Fruit fly (Drosophila melanogaster) whole organism, embryonic: ENCODE results near the gene CG31268.

ENCODE experiments used
- ATbp ChIP-seq: fragments of 200-800 bp; sonication (Bioruptor generic); optimal IDR thresholded peaks from 2 replicates; lab custom pipeline; 2017; ENCODE audit warnings: missing biosample characterization, mild to moderate bottlenecking, missing genetic modification characterization, missing genetic modification reagents
- Aef1 ChIP-seq: fragments of 200-800 bp; sonication (Bioruptor generic); IDR thresholded peaks from 3 replicates; pipeline ENCODE4 v1.3.6; 2022; ENCODE audit warnings: missing biosample characterization, missing genetic modification characterization
- Awh ChIP-seq: fragments of 200-800 bp; sonication (Bioruptor generic); IDR thresholded peaks from 2 replicates; pipeline ENCODE4, ENCODE4 v1.3.6; 2022; ENCODE audit warnings: missing biosample characterization, missing genetic modification characterization
- CG10267 ChIP-seq: fragments of 200-800 bp; sonication (Bioruptor generic); optimal IDR thresholded peaks from 2 replicates; lab custom pipeline; 2018; ENCODE audit warnings: missing biosample characterization, mild to moderate bottlenecking, missing genetic modification characterization, moderate library complexity
- CG10321 ChIP-seq: fragments of 200-800 bp; sonication (Bioruptor generic); IDR thresholded peaks from 2 replicates; pipeline ENCODE4 v1.3.6; 2022; ENCODE audit warnings: missing biosample characterization, missing genetic modification characterization
- CG10959 ChIP-seq: fragments of 200-800 bp; sonication (Bioruptor generic); IDR thresholded peaks from 2 replicates; pipeline ENCODE4 v1.3.6; 2022; ENCODE audit warnings: missing biosample characterization, missing genetic modification characterization
- CG14667 ChIP-seq: fragments of 200-800 bp; sonication (Bioruptor generic); IDR thresholded peaks from 2 replicates; pipeline ENCODE4 v1.3.6; 2022; ENCODE audit warnings: missing biosample characterization, missing genetic modification characterization
- CG1647 ChIP-seq: fragments of 200-800 bp; sonication (Bioruptor generic); optimal IDR thresholded peaks from 3 replicates; lab custom pipeline; 2016; ENCODE audit warnings: missing biosample characterization, missing genetic modification characterization
- CG16779 ChIP-seq: fragments of 200-800 bp; sonication (Bioruptor generic); IDR thresholded peaks from 2 replicates; pipeline ENCODE4 v1.3.6; 2022; ENCODE audit warnings: missing biosample characterization, missing genetic modification characterization
- CG17328 ChIP-seq: fragments of 200-800 bp; sonication (Bioruptor generic); IDR thresholded peaks from 2 replicates; pipeline ENCODE4 v1.3.6; 2022; ENCODE audit warnings: missing biosample characterization, missing genetic modification characterization
- CG17912 ChIP-seq: fragments of 200-800 bp; sonication (Bioruptor generic); optimal IDR thresholded peaks from 2 replicates; lab custom pipeline; 2018; ENCODE audit warnings: missing biosample characterization, mild to moderate bottlenecking, missing genetic modification characterization
- CG18262 ChIP-seq: fragments of 200-800 bp; optimal IDR thresholded peaks from 3 replicates; lab custom pipeline; 2019; ENCODE audit warnings: missing biosample characterization, mild to moderate bottlenecking, missing genetic modification characterization, moderate library complexity
- CG2120 ChIP-seq: fragments of 200-800 bp; sonication (Bioruptor generic); optimal IDR thresholded peaks from 3 replicates; lab custom pipeline; 2016; ENCODE audit warnings: missing biosample characterization, missing genetic modification characterization
- CG2889 ChIP-seq: fragments of 200-800 bp; sonication (Bioruptor generic); IDR thresholded peaks from 3 replicates; pipeline ENCODE4 v1.3.6; 2022; ENCODE audit warnings: missing biosample characterization, missing genetic modification characterization
- CG30431 ChIP-seq: fragments of 200-800 bp; sonication (Bioruptor generic); optimal IDR thresholded peaks from 2 replicates; lab custom pipeline; 2017; ENCODE audit warnings: missing biosample characterization, missing genetic modification characterization
- CG3163 ChIP-seq: fragments of 200-800 bp; sonication (Bioruptor generic); optimal IDR thresholded peaks from 3 replicates; lab custom pipeline; 2016; ENCODE audit warnings: missing biosample characterization, missing genetic modification characterization
- CG3995 ChIP-seq: fragments of 200-800 bp; sonication (Bioruptor generic); optimal IDR thresholded peaks from 3 replicates; lab custom pipeline; 2016; ENCODE audit warnings: missing biosample characterization, missing genetic modification characterization
- CG4424 ChIP-seq: fragments of 200-800 bp; sonication (Bioruptor generic); optimal IDR thresholded peaks from 3 replicates; lab custom pipeline; 2016; ENCODE audit warnings: missing biosample characterization, missing genetic modification characterization
- CG6175 ChIP-seq: fragments of 200-800 bp; sonication (Bioruptor generic); IDR thresholded peaks from 3 replicates; pipeline ENCODE4 v1.3.6; 2022; ENCODE audit warnings: missing biosample characterization, missing genetic modification characterization
- CHES-1-like ChIP-seq: fragments of 200-800 bp; sonication (Bioruptor generic); optimal IDR thresholded peaks from 2 replicates; lab custom pipeline; 2016; ENCODE audit warnings: missing biosample characterization, missing genetic modification characterization
- CTCF ChIP-seq: fragments of 200-800 bp; sonication (Bioruptor generic); optimal IDR thresholded peaks from 2 replicates; lab custom pipeline; 2017; ENCODE audit warnings: missing biosample characterization, mild to moderate bottlenecking, missing genetic modification characterization, moderate library complexity
- Doc3 ChIP-seq: fragments of 200-800 bp; sonication (Bioruptor generic); IDR thresholded peaks from 3 replicates; pipeline ENCODE4 v1.3.6; 2022; ENCODE audit warnings: missing biosample characterization, missing genetic modification characterization; ENCODE audit not compliant: partially characterized antibody
- Dp ChIP-seq: fragments of 200-800 bp; sonication (Bioruptor generic); optimal IDR thresholded peaks from 2 replicates; lab custom pipeline; 2018; ENCODE audit warnings: missing biosample characterization, mild to moderate bottlenecking, missing genetic modification characterization, moderate library complexity
- ERR ChIP-seq: fragments of 200-800 bp; sonication (Bioruptor generic); optimal IDR thresholded peaks from 2 replicates; lab custom pipeline; 2016; ENCODE audit warnings: missing biosample characterization, missing genetic modification characterization
- Eip74EF ChIP-seq, 2 experiments: fragments of 200-800 bp in 1 of 2; fragments of >200 bp in 1 of 2; sonication (Bioruptor generic) in 1 of 2; optimal IDR thresholded peaks; 2 replicates each; lab custom pipeline; 2017 to 2019; ENCODE audit warnings: missing biosample characterization in 2 of 2, missing genetic modification characterization in 2 of 2, mild to moderate bottlenecking in 1 of 2, moderate library complexity in 1 of 2
- Elba2 ChIP-seq: fragments of 200-800 bp; sonication (Bioruptor generic); optimal IDR thresholded peaks from 3 replicates; lab custom pipeline; 2016; ENCODE audit warnings: missing biosample characterization, missing genetic modification characterization
- Ets97D ChIP-seq: fragments of 200-800 bp; sonication (Bioruptor generic); optimal IDR thresholded peaks from 3 replicates; lab custom pipeline; 2016; ENCODE audit warnings: missing biosample characterization, missing genetic modification characterization
- Hey ChIP-seq: fragments of 200-800 bp; sonication (Bioruptor generic); optimal IDR thresholded peaks from 3 replicates; lab custom pipeline; 2018; ENCODE audit warnings: missing biosample characterization, mild to moderate bottlenecking, missing genetic modification characterization
- MBD-R2 ChIP-seq: fragments of 200-800 bp; sonication (Bioruptor generic); IDR thresholded peaks from 2 replicates; pipeline ENCODE4 v1.3.6; 2022; ENCODE audit warnings: missing biosample characterization, missing genetic modification characterization
- Mrtf ChIP-seq: fragments of 200-800 bp; sonication (Bioruptor generic); IDR thresholded peaks from 3 replicates; pipeline ENCODE4 v1.3.6; 2022; ENCODE audit warnings: missing biosample characterization, missing genetic modification characterization
- NFAT ChIP-seq: fragments of 200-800 bp; sonication (Bioruptor generic); IDR thresholded peaks from 2 replicates; pipeline ENCODE4 v1.3.6; 2022; ENCODE audit warnings: missing biosample characterization, missing genetic modification characterization
- Ptx1 ChIP-seq: fragments of 200-800 bp; sonication (Bioruptor generic); IDR thresholded peaks from 2 replicates; pipeline ENCODE4 v1.3.6; 2022; ENCODE audit warnings: missing biosample characterization, missing genetic modification characterization
- Sin3A ChIP-seq: fragments of >200 bp; optimal IDR thresholded peaks from 2 replicates; lab custom pipeline; 2018
- Sox100B ChIP-seq: fragments of 200-800 bp; sonication (Bioruptor generic); optimal IDR thresholded peaks from 3 replicates; lab custom pipeline; 2018; ENCODE audit warnings: missing biosample characterization, mild to moderate bottlenecking, missing genetic modification characterization
- Stat92E ChIP-seq, 3 experiments: fragments of >200 bp in 2 of 3; fragments of 200-800 bp in 1 of 3; sonication (Bioruptor generic) in 1 of 3; optimal IDR thresholded peaks; 2 replicates each; lab custom pipeline; 2017 to 2019; ENCODE audit warnings: missing biosample characterization in 3 of 3, missing genetic modification characterization in 3 of 3, mild to moderate bottlenecking in 1 of 3, moderate library complexity in 1 of 3
- Taf1 ChIP-seq: fragments of 200-800 bp; sonication (Bioruptor generic); IDR thresholded peaks from 2 replicates; pipeline ENCODE4 v1.3.6; 2022; ENCODE audit warnings: missing biosample characterization, missing genetic modification characterization
- Xbp1 ChIP-seq: fragments of 200-800 bp; sonication (Bioruptor generic); optimal IDR thresholded peaks from 3 replicates; lab custom pipeline; 2016; ENCODE audit warnings: missing biosample characterization, mild to moderate bottlenecking, missing genetic modification characterization
- ac ChIP-seq: fragments of 200-800 bp; sonication (Bioruptor generic); optimal IDR thresholded peaks from 3 replicates; lab custom pipeline; 2017; ENCODE audit warnings: missing biosample characterization, mild to moderate bottlenecking, missing genetic modification characterization
- ase ChIP-seq: fragments of 200-800 bp; sonication (Bioruptor generic); IDR thresholded peaks from 3 replicates; pipeline ENCODE4 v1.3.6; 2022; ENCODE audit warnings: missing biosample characterization, missing genetic modification characterization
- bcd ChIP-seq: fragments of 200-800 bp; sonication (Bioruptor generic); optimal IDR thresholded peaks from 2 replicates; lab custom pipeline; 2017; ENCODE audit warnings: missing biosample characterization, mild to moderate bottlenecking, missing genetic modification characterization
- cad ChIP-seq: fragments of >200 bp; optimal IDR thresholded peaks from 2 replicates; lab custom pipeline; 2017; ENCODE audit warnings: missing biosample characterization, missing genetic modification characterization
- cato ChIP-seq: fragments of 200-800 bp; sonication (Bioruptor generic); optimal IDR thresholded peaks from 2 replicates; lab custom pipeline; 2016; ENCODE audit warnings: missing biosample characterization, missing genetic modification characterization, borderline replicate concordance
- crc ChIP-seq: fragments of 200-800 bp; sonication (Bioruptor generic); optimal IDR thresholded peaks from 2 replicates; lab custom pipeline; 2016; ENCODE audit warnings: missing biosample characterization, missing genetic modification characterization
- crol ChIP-seq: fragments of 200-800 bp; sonication (Bioruptor generic); IDR thresholded peaks from 2 replicates; pipeline ENCODE4 v1.3.6; 2022; ENCODE audit warnings: missing biosample characterization, missing genetic modification characterization
- en ChIP-seq: fragments of 200-800 bp; sonication (Bioruptor generic); optimal IDR thresholded peaks from 2 replicates; lab custom pipeline; 2016; ENCODE audit warnings: missing biosample characterization, missing genetic modification characterization
- jing ChIP-seq: fragments of 200-800 bp; sonication (Bioruptor generic); optimal IDR thresholded peaks from 2 replicates; lab custom pipeline; 2018; ENCODE audit warnings: missing biosample characterization, mild to moderate bottlenecking, missing genetic modification characterization
- luna ChIP-seq: fragments of 200-800 bp; sonication (Bioruptor generic); optimal IDR thresholded peaks from 2 replicates; lab custom pipeline; 2016; ENCODE audit warnings: missing biosample characterization, missing genetic modification characterization
- pfk ChIP-seq: fragments of 200-800 bp; sonication (Bioruptor generic); optimal IDR thresholded peaks from 2 replicates; lab custom pipeline; 2018; ENCODE audit warnings: missing biosample characterization, mild to moderate bottlenecking, missing genetic modification characterization, moderate library complexity
- pum ChIP-seq: fragments of 200-800 bp; sonication (Bioruptor generic); optimal IDR thresholded peaks from 2 replicates; lab custom pipeline; 2016; ENCODE audit warnings: missing biosample characterization, missing genetic modification characterization
- schlank ChIP-seq: fragments of 200-800 bp; sonication (Bioruptor generic); optimal IDR thresholded peaks from 2 replicates; lab custom pipeline; 2018; ENCODE audit warnings: missing biosample characterization, mild to moderate bottlenecking, missing genetic modification characterization
- stc ChIP-seq: fragments of 200-800 bp; sonication (Bioruptor generic); IDR thresholded peaks from 2 replicates; pipeline ENCODE4 v1.3.6; 2022; ENCODE audit warnings: missing biosample characterization, missing genetic modification characterization
- sug ChIP-seq: fragments of 200-800 bp; optimal IDR thresholded peaks from 2 replicates; lab custom pipeline; 2019; ENCODE audit warnings: missing biosample characterization, mild to moderate bottlenecking, missing genetic modification characterization, moderate library complexity
- tap ChIP-seq: fragments of 200-800 bp; optimal IDR thresholded peaks from 3 replicates; lab custom pipeline; 2019; ENCODE audit warnings: missing biosample characterization, mild to moderate bottlenecking, missing genetic modification characterization, moderate library complexity
- zen2 ChIP-seq: fragments of 200-800 bp; sonication (Bioruptor generic); IDR thresholded peaks from 3 replicates; pipeline ENCODE4 v1.3.6; 2022; ENCODE audit warnings: missing biosample characterization, missing genetic modification characterization; ENCODE audit not compliant: partially characterized antibody

The CG31268 gene

DNA sequence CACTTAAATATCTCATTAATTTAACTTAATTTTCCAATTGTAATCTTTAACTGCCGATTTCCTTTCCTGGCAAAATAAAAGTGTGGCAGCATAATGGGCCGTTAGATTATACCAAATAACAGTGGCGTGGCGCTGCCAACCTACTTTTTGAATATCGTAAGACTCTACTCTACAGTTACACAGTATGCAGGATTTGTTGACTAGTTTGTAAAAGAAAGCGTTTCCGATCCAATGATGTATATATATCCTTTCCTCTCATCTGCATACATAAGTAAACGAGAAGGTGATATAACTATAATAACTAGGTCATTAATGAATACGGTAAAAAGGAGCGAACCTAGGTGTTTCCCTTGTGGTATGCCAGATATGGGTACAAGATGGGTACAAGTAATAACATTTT lies 39.8 kb upstream of the CG31268 start, which contains the start of gene EMC2B (continued):
- TF ChIP-seq ERR (GFP tag; lab: Kevin White, UChicago) (peak; percentile 5), CG2120 (GFP tag; lab: Kevin White, UChicago) (peak; percentile 69), CG3995 (GFP tag; lab: Kevin White, UChicago) (peak; percentile 2), Dp (GFP tag; lab: Kevin White, UChicago) (peak; percentile 20), CG6175 (GFP tag; lab: Robert Waterston, UW) (no peak), Awh (GFP tag; lab: Robert Waterston, UW) (no peak), pum (GFP tag; lab: Kevin White, UChicago) (peak; percentile 65), stc (GFP tag; lab: Robert Waterston, UW) (no peak), Hey (tag; lab: Kevin White, UChicago) (no peak), cad (GFP tag; lab: Kevin White, UChicago) (no peak), Stat92E (GFP tag; optimal IDR thresholded peaks at IDR 0.05; lab: Kevin White, UChicago) (no peak), bcd (GFP tag; lab: Kevin White, UChicago) (peak; percentile 34), ATbp (GFP tag; lab: Kevin White, UChicago) (no peak), CTCF (GFP tag; lab: Kevin White, UChicago) (no peak), sug (tag; lab: Kevin White, UChicago) (peak; percentile 33), Xbp1 (GFP tag; lab: Kevin White, UChicago) (peak; percentile 38), CG17328 (GFP tag; lab: Robert Waterston, UW) (no peak), CG10267 (tag; lab: Kevin White, UChicago) (peak; percentile 29), CHES-1-like (no peak), zen2 (GFP tag; lab: Robert Waterston, UW) (no peak), CG16779 (GFP tag; lab: Robert Waterston, UW) (no peak), CG1647 (GFP tag; lab: Kevin White, UChicago) (no peak), Elba2 (GFP tag; lab: Kevin White, UChicago) (peak; percentile 78), Eip74EF (GFP tag; optimal IDR thresholded peaks at IDR 0.05; lab: Kevin White, UChicago) (no peak), CG30431 (GFP tag; lab: Kevin White, UChicago) (no peak), NFAT (GFP tag; lab: Robert Waterston, UW) (no peak), Taf1 (GFP tag; lab: Robert Waterston, UW) (no peak), ase (GFP tag; lab: Robert Waterston, UW) (no peak), Ptx1 (no peak), CG2889 (GFP tag; lab: Robert Waterston, UW) (no peak), Sox100B (GFP tag; lab: Kevin White, UChicago) (no peak), Doc3 (GFP tag; lab: Robert Waterston, UW) (no peak), CG14667 (no peak), CG17912 (GFP tag; lab: Kevin White, UChicago) (peak; percentile 40), tap (tag; lab: Kevin White, UChicago) (no peak), CG10959 (GFP tag; lab: Robert Waterston, UW) (no peak), crc (no peak), schlank (no peak), pfk (GFP tag; lab: Kevin White, UChicago) (no peak), cato (GFP tag; lab: Kevin White, UChicago) (no peak), CG10321 (GFP tag; lab: Robert Waterston, UW) (no peak), en (GFP tag; lab: Kevin White, UChicago) (no peak), ac (no peak), jing (GFP tag; lab: Kevin White, UChicago) (no peak), Sin3A (lab: Kevin White, UChicago) (no peak), Mrtf (no peak), MBD-R2 (GFP tag; lab: Robert Waterston, UW) (no peak), CG3163 (GFP tag; lab: Kevin White, UChicago) (no peak), CG4424 (GFP tag; lab: Kevin White, UChicago) (peak; percentile 5), crol (GFP tag; lab: Robert Waterston, UW) (no peak), luna (GFP tag; lab: Kevin White, UChicago) (no peak), Aef1 (GFP tag; lab: Robert Waterston, UW) (no peak), CG18262 (tag; lab: Kevin White, UChicago) (peak; percentile 8), Ets97D (GFP tag; lab: Kevin White, UChicago) (peak; percentile 77)
